Worm (Caenorhabditis elegans): ENCODE results near the gene pgp-5.

DNA sequence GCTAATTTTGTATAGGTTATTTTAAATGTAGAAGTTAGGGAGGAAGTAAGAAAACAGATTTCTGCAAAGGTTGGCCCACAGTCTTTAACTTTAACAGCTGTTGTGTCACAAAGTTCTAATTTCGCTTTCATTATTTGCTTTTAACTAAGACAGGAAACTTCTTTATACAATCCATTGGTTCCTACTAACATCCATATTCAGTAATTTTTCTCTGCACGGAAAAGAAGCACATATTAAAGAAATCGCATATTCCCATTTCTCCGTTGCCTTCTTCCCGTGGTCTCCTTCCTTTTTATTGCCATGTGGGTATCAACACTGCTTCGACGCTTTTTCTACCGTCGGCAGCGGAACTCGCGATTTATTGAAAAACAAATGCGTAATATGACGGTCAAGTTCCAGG is 22.9 kb upstream of the pgp-5 start, which contains the start of gene T21E8.6:
- TF ChIP-seq ama-1 (optimal IDR thresholded peaks at IDR 0.05) (no peak), ama-1 (GFP tag; optimal IDR thresholded peaks at IDR 0.05) (no peak), rpc-1 (optimal IDR thresholded peaks at IDR 0.05) (no peak), rpc-1 (tag; optimal IDR thresholded peaks at IDR 0.05) (no peak), dpl-1 (GFP tag; optimal IDR thresholded peaks at IDR 0.05) (no peak), B0019.2 (GFP tag; conservative IDR thresholded peaks at IDR 0.05) (no peak), T26A5.8 (tag; optimal IDR thresholded peaks at IDR 0.05) (no peak), B0336.3 (GFP tag; IDR thresholded peaks at IDR 0.05) (no peak), lin-26 (GFP tag; IDR thresholded peaks at IDR 0.05) (no peak), madf-6 (GFP tag; IDR thresholded peaks at IDR 0.05) (no peak)
